Worm (Caenorhabditis elegans): Measurements from ENCODE around the gene T09B9.3.

DNA sequence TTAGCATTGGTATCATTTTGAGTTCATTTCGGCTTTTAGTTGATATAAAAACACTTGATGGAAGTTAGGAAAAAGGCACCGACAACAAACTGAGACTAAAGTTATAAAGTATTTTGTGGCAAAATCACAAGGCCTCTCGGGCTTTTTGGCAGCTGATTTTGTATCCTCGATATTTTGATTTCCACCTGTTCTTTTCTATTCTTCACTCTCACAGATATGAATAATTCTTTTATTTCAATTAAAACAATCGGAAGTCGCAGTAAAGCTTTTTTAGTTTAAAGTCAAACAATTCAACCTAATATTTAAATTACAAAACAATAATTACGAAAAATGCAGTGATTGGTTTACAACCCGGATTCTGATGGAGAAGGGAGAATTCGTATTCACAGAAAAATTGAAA, at the start of gene T09B9.3:
- TF ChIP-seq Y5F2A.4 (GFP tag; optimal IDR thresholded peaks at IDR 0.05) (no peak), mxl-2 (GFP tag; conservative IDR thresholded peaks at IDR 0.05) (no peak), fos-1 (tag; optimal IDR thresholded peaks at IDR 0.05) (no peak), lir-3 (tag; optimal IDR thresholded peaks at IDR 0.05) (no peak), ZK546.5 (tag; optimal IDR thresholded peaks at IDR 0.05) (no peak), ztf-11 (tag; optimal IDR thresholded peaks at IDR 0.05) (no peak), aha-1 (tag) (no peak), lsy-2 (tag; optimal IDR thresholded peaks at IDR 0.05) (no peak), saeg-2 (GFP tag; IDR thresholded peaks at IDR 0.05) (no peak), daf-16 (GFP tag; optimal IDR thresholded peaks at IDR 0.05) (no peak), daf-16 (tag; optimal IDR thresholded peaks at IDR 0.05) (no peak), mep-1 (tag; optimal IDR thresholded peaks at IDR 0.05) (no peak), ctbp-1 (GFP tag; IDR thresholded peaks at IDR 0.05) (no peak)
